Fruit fly (Drosophila melanogaster) whole organism, prepupa: ENCODE measurements around the gene Pgant4.

Source experiments
- Blimp-1 ChIP-seq: fragments of 200-800 bp; sonication (Bioruptor generic); optimal IDR thresholded peaks from 3 replicates; lab custom pipeline; 2017; ENCODE audit warnings: missing biosample characterization, missing genetic modification characterization, mild to moderate bottlenecking, moderate library complexity, missing genetic modification reagents
- CG10631 ChIP-seq: fragments of 200-800 bp; sonication (Bioruptor generic); optimal IDR thresholded peaks from 2 replicates; lab custom pipeline; 2016; ENCODE audit warnings: missing biosample characterization, missing genetic modification characterization
- CG11294 ChIP-seq: fragments of 200-800 bp; sonication (Bioruptor generic); IDR thresholded peaks from 2 replicates; pipeline ENCODE4 v1.3.6; 2022; ENCODE audit warnings: missing biosample characterization, missing genetic modification characterization
- CG11762 ChIP-seq: fragments of 200-800 bp; sonication (Bioruptor generic); optimal IDR thresholded peaks from 3 replicates; lab custom pipeline; 2016; ENCODE audit warnings: missing biosample characterization, missing genetic modification characterization; ENCODE audit not compliant: insufficient read depth
- CG11902 ChIP-seq: fragments of 200-800 bp; sonication (Bioruptor generic); optimal IDR thresholded peaks from 3 replicates; lab custom pipeline; 2016; ENCODE audit warnings: missing biosample characterization, missing genetic modification characterization
- CG15336 ChIP-seq: fragments of 200-800 bp; sonication (Bioruptor generic); IDR thresholded peaks from 2 replicates; pipeline ENCODE4 v1.3.6; 2022; ENCODE audit warnings: missing biosample characterization, missing genetic modification characterization
- CG16779 ChIP-seq: fragments of 200-800 bp; sonication (Bioruptor generic); optimal IDR thresholded peaks from 3 replicates; lab custom pipeline; 2017; ENCODE audit warnings: missing biosample characterization, mild to moderate bottlenecking, missing genetic modification characterization
- CG3032 ChIP-seq: fragments of 200-800 bp; optimal IDR thresholded peaks from 2 replicates; lab custom pipeline; 2019; ENCODE audit warnings: missing biosample characterization, mild to moderate bottlenecking, missing genetic modification characterization, moderate library complexity
- CG31627 ChIP-seq: fragments of 200-800 bp; sonication (Bioruptor generic); optimal IDR thresholded peaks from 3 replicates; lab custom pipeline; 2016; ENCODE audit warnings: missing biosample characterization, missing genetic modification characterization
- CG32006 ChIP-seq: fragments of 200-800 bp; sonication (Bioruptor generic); optimal IDR thresholded peaks from 3 replicates; lab custom pipeline; 2017; ENCODE audit warnings: missing biosample characterization, mild to moderate bottlenecking, missing genetic modification characterization
- CG34406 ChIP-seq: fragments of 200-800 bp; sonication (Bioruptor generic); optimal IDR thresholded peaks from 3 replicates; lab custom pipeline; 2016; ENCODE audit warnings: missing biosample characterization, missing genetic modification characterization
- CG3919 ChIP-seq: fragments of 200-800 bp; sonication (Bioruptor generic); optimal IDR thresholded peaks from 3 replicates; lab custom pipeline; 2016; ENCODE audit warnings: missing biosample characterization, missing genetic modification characterization
- CG4318 ChIP-seq: fragments of 200-800 bp; sonication (Bioruptor generic); optimal IDR thresholded peaks from 3 replicates; lab custom pipeline; 2017; ENCODE audit warnings: missing biosample characterization, mild to moderate bottlenecking, missing genetic modification characterization
- CG6276 ChIP-seq: fragments of 200-800 bp; sonication (Bioruptor generic); optimal IDR thresholded peaks from 2 replicates; lab custom pipeline; 2017; ENCODE audit warnings: missing biosample characterization, mild to moderate bottlenecking, missing genetic modification characterization
- CG6792 ChIP-seq: fragments of 200-800 bp; sonication (Bioruptor generic); optimal IDR thresholded peaks from 3 replicates; lab custom pipeline; 2016; ENCODE audit warnings: missing biosample characterization, missing genetic modification characterization
- CG8119 ChIP-seq: fragments of 200-800 bp; sonication (Bioruptor generic); IDR thresholded peaks from 3 replicates; pipeline ENCODE4 v1.3.6; 2022; ENCODE audit warnings: missing biosample characterization, missing genetic modification characterization
- CG8632 ChIP-seq: fragments of 200-800 bp; sonication (Bioruptor generic); optimal IDR thresholded peaks from 3 replicates; lab custom pipeline; 2016; ENCODE audit warnings: missing biosample characterization, missing genetic modification characterization
- Eip78C ChIP-seq: fragments of 200-800 bp; sonication (Bioruptor generic); peaks from one replicate; lab custom pipeline; 2016; ENCODE audit warnings: missing biosample characterization, missing genetic modification characterization
- Eip93F ChIP-seq: fragments of 200-800 bp; sonication (Bioruptor generic); optimal IDR thresholded peaks from 2 replicates; lab custom pipeline; 2016; ENCODE audit warnings: missing biosample characterization, mild to moderate bottlenecking, missing genetic modification characterization
- Ets21C ChIP-seq: fragments of 200-800 bp; sonication (Bioruptor generic); optimal IDR thresholded peaks from 3 replicates; lab custom pipeline; 2016; ENCODE audit warnings: missing biosample characterization, missing genetic modification characterization
- Ets96B ChIP-seq: fragments of 200-800 bp; optimal IDR thresholded peaks from 2 replicates; lab custom pipeline; 2019; ENCODE audit warnings: missing biosample characterization, mild to moderate bottlenecking, missing genetic modification characterization, moderate library complexity
- Gug ChIP-seq: fragments of 200-800 bp; sonication (Bioruptor generic); IDR thresholded peaks from 2 replicates; pipeline ENCODE4 v1.3.6; 2022; ENCODE audit warnings: missing biosample characterization, missing genetic modification characterization
- Hr38 ChIP-seq: sonication (Bioruptor generic); optimal IDR thresholded peaks from 2 replicates; lab custom pipeline; 2016; ENCODE audit warnings: missing biosample characterization, missing genetic modification characterization
- Hr4 ChIP-seq: fragments of 200-800 bp; sonication (Bioruptor generic); optimal IDR thresholded peaks from 3 replicates; lab custom pipeline; 2016; ENCODE audit warnings: missing biosample characterization, missing genetic modification characterization
- Lpt ChIP-seq: fragments of 200-800 bp; sonication (Bioruptor generic); optimal IDR thresholded peaks from 3 replicates; lab custom pipeline; 2016; ENCODE audit warnings: missing biosample characterization, missing genetic modification characterization
- OdsH ChIP-seq: fragments of 200-800 bp; sonication (Bioruptor generic); optimal IDR thresholded peaks from 3 replicates; lab custom pipeline; 2016; ENCODE audit warnings: missing biosample characterization, missing genetic modification characterization
- Smox ChIP-seq: fragments of 200-800 bp; sonication (Bioruptor generic); optimal IDR thresholded peaks from 3 replicates; lab custom pipeline; 2016; ENCODE audit warnings: missing biosample characterization, missing genetic modification characterization
- Sox14 ChIP-seq: fragments of 200-800 bp; sonication (Bioruptor generic); optimal IDR thresholded peaks from 3 replicates; lab custom pipeline; 2016; ENCODE audit warnings: missing biosample characterization, missing genetic modification characterization
- achi ChIP-seq: fragments of 200-800 bp; sonication (Bioruptor generic); optimal IDR thresholded peaks from 3 replicates; lab custom pipeline; 2016; ENCODE audit warnings: missing biosample characterization, missing genetic modification characterization
- cyc ChIP-seq: fragments of 200-800 bp; sonication (Bioruptor generic); optimal IDR thresholded peaks from 3 replicates; lab custom pipeline; 2016; ENCODE audit warnings: missing biosample characterization, missing genetic modification characterization
- dac ChIP-seq: fragments of 200-800 bp; sonication (Bioruptor generic); optimal IDR thresholded peaks from 2 replicates; lab custom pipeline; 2017; ENCODE audit warnings: missing biosample characterization, mild to moderate bottlenecking, missing genetic modification characterization
- dsx ChIP-seq: fragments of 200-800 bp; optimal IDR thresholded peaks from 3 replicates; lab custom pipeline; 2019; ENCODE audit warnings: missing biosample characterization, mild to moderate bottlenecking, missing genetic modification characterization, moderate library complexity; ENCODE audit not compliant: poor library complexity, severe bottlenecking
- esn ChIP-seq: fragments of 200-800 bp; sonication (Bioruptor generic); optimal IDR thresholded peaks from 2 replicates; lab custom pipeline; 2016; ENCODE audit warnings: missing biosample characterization, mild to moderate bottlenecking, missing genetic modification characterization, moderate library complexity
- fd59A ChIP-seq: fragments of 200-800 bp; sonication (Bioruptor generic); optimal IDR thresholded peaks from 2 replicates; lab custom pipeline; 2017; ENCODE audit warnings: missing biosample characterization, mild to moderate bottlenecking, missing genetic modification characterization, missing genetic modification reagents
- fd85E ChIP-seq: fragments of 200-800 bp; sonication (Bioruptor generic); optimal IDR thresholded peaks from 3 replicates; lab custom pipeline; 2016; ENCODE audit warnings: missing biosample characterization, missing genetic modification characterization
- fkh ChIP-seq: fragments of 200-800 bp; sonication (Bioruptor generic); optimal IDR thresholded peaks from 3 replicates; lab custom pipeline; 2017; ENCODE audit warnings: missing biosample characterization, mild to moderate bottlenecking, missing genetic modification characterization, moderate library complexity
- lz ChIP-seq: fragments of 200-800 bp; sonication (Bioruptor generic); optimal IDR thresholded peaks from 3 replicates; lab custom pipeline; 2016; ENCODE audit warnings: missing biosample characterization, missing genetic modification characterization
- net ChIP-seq: fragments of 200-800 bp; sonication (Bioruptor generic); optimal IDR thresholded peaks from 3 replicates; lab custom pipeline; 2016; ENCODE audit warnings: missing biosample characterization, missing genetic modification characterization
- pdm3 ChIP-seq: fragments of 200-800 bp; sonication (Bioruptor generic); optimal IDR thresholded peaks from 3 replicates; lab custom pipeline; 2016; ENCODE audit warnings: missing biosample characterization, missing genetic modification characterization
- ss ChIP-seq, 2 experiments: fragments of 200-800 bp; sonication (Bioruptor generic); optimal IDR thresholded peaks; 2 replicates in 1 of 2; 3 replicates in 1 of 2; lab custom pipeline; 2017 to 2018; ENCODE audit warnings: mild to moderate bottlenecking in 2 of 2, missing biosample characterization in 2 of 2, missing genetic modification characterization in 2 of 2, moderate library complexity in 1 of 2
- svp ChIP-seq: fragments of 200-800 bp; sonication (Bioruptor generic); peaks from one replicate; lab custom pipeline; 2016; ENCODE audit warnings: missing biosample characterization, missing genetic modification characterization
- topi ChIP-seq: fragments of 200-800 bp; sonication (Bioruptor generic); optimal IDR thresholded peaks from 3 replicates; lab custom pipeline; 2016; ENCODE audit warnings: missing biosample characterization, missing genetic modification characterization

The Pgant4 gene

dm6 chr2L:3475168-3475567 is 2.8 kb downstream of the Pgant4 start (continued):
- no peak for TF ChIP-seq Lpt
- no peak for TF ChIP-seq CG32006 (GFP tag; lab: Kevin White, UChicago)
- no peak for TF ChIP-seq fkh (GFP tag; lab: Kevin White, UChicago)
- no peak for TF ChIP-seq Hr38
- TF ChIP-seq CG8632 (GFP tag; lab: Kevin White, UChicago): no peak
- TF ChIP-seq Smox (GFP tag; lab: Kevin White, UChicago): no peak
- no peak for TF ChIP-seq Sox14 (GFP tag; lab: Kevin White, UChicago)
- no peak for TF ChIP-seq CG8119
- no peak for TF ChIP-seq CG11902 (GFP tag; lab: Kevin White, UChicago)
- TF ChIP-seq CG34406: no peak
- no peak for TF ChIP-seq ss (GFP tag; optimal IDR thresholded peaks at IDR 0.05; lab: Kevin White, UChicago)
- no peak for TF ChIP-seq fd59A (GFP tag; lab: Kevin White, UChicago)
- no peak for TF ChIP-seq dsx
- peak; percentile 99 for TF ChIP-seq svp (GFP tag; lab: Kevin White, UChicago)
- no peak for TF ChIP-seq CG4318
- no peak for TF ChIP-seq CG11294 (GFP tag; lab: Robert Waterston, UW)
- no peak for TF ChIP-seq dac (GFP tag; lab: Kevin White, UChicago)
- no peak for TF ChIP-seq CG3919
- TF ChIP-seq cyc (GFP tag; lab: Kevin White, UChicago): peak; percentile 15
- TF ChIP-seq esn (GFP tag; lab: Kevin White, UChicago): peak; percentile 56
- no peak for TF ChIP-seq net
- peak; percentile 21 for TF ChIP-seq Ets96B (tag; lab: Kevin White, UChicago)
- TF ChIP-seq CG3032: peak; percentile 17
- TF ChIP-seq Ets21C (GFP tag; lab: Kevin White, UChicago): no peak

- TF ChIP-seq Eip78C (GFP tag; lab: Kevin White, UChicago) (peak; percentile 68), fkh (GFP tag; lab: Kevin White, UChicago) (peak; percentile 49), CG15336 (GFP tag; lab: Robert Waterston, UW) (0 out of 2 replicates have a peak, but pooled peaks have one; percentile 26), CG16779 (tag; lab: Kevin White, UChicago) (no peak), CG4318 (no peak)
These were observed 3.5 kb downstream of the Pgant4 start for dm6 chr2L:3475948-3476347.

- TF ChIP-seq Blimp-1 (peak; percentile 70), Eip93F (no peak), dac (GFP tag; lab: Kevin White, UChicago) (no peak), Eip78C (GFP tag; lab: Kevin White, UChicago) (peak; percentile 27), CG11762 (GFP tag; lab: Kevin White, UChicago) (no peak), CG11902 (GFP tag; lab: Kevin White, UChicago) (no peak), CG31627 (GFP tag; lab: Kevin White, UChicago) (no peak)
These were observed 4.1 kb downstream of the Pgant4 start for dm6 chr2L:3476399-3477056.

- TF ChIP-seq lz (GFP tag; lab: Kevin White, UChicago) (peak; percentile 6), pdm3 (GFP tag; lab: Kevin White, UChicago) (peak; percentile 14), Ets96B (tag; lab: Kevin White, UChicago) (no peak), Eip93F (no peak), OdsH (GFP tag; lab: Kevin White, UChicago) (peak; percentile 40), fd85E (GFP tag; lab: Kevin White, UChicago) (no peak), Hr4 (peak; percentile 61), achi (GFP tag; lab: Kevin White, UChicago) (peak; percentile 1), net (peak; percentile 54), CG15336 (GFP tag; lab: Robert Waterston, UW) (no peak), CG8119 (peak; percentile 41; the same call in 1 of the 3 replicates), CG3919 (peak; percentile 18), Eip78C (GFP tag; lab: Kevin White, UChicago) (peak; percentile 84), CG32006 (GFP tag; lab: Kevin White, UChicago) (peak; percentile 70), Ets21C (GFP tag; lab: Kevin White, UChicago) (no peak), CG6792 (GFP tag; lab: Kevin White, UChicago) (no peak), fkh (GFP tag; lab: Kevin White, UChicago) (peak; percentile 41), CG10631 (GFP tag; lab: Kevin White, UChicago) (peak; percentile 3), CG6276 (peak; percentile 8), Sox14 (GFP tag; lab: Kevin White, UChicago) (peak; percentile 25), CG4318 (peak; percentile 29), topi (peak; percentile 4), esn (GFP tag; lab: Kevin White, UChicago) (no peak), Gug (no peak)
- TF ChIP-seq, all 60 proteins: peak for 16
These were observed 4.8 kb downstream of the Pgant4 start for dm6 chr2L:3477057-3477755.
